Fruit fly (Drosophila melanogaster): ENCODE measurements around the gene CG7968.

DNA sequence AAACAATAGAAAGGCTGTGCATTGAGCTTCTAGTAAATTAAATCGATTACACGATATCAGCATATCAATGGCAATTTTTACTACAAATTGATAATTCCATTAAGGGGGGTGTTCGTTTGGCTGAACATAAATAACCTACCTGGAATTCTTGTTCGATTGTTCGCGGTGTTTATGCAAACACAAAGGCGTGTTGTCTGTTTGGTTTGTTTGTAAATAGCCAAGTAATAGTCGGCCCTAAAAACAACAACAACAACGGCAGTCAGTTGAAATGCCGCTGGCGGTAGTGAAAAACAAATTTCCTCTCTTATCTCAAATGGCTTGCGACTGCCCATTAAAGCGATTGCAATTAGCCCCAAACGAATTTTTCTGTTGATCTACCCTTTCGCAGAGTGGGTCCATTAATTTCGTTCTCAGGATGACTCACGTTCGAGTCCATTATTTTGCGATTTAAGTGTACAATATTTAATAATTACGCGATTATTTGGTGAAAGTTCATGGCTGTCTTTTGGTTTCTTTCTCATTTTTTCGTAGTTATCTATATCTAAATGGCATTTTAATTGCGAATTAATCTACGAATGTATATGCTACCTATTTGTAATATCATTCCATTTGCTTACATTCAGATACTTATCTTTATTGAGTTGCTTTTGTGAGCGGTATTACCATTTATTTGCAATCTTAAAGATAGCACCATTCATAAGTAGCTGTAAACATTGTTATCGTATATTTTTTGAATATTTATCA is 10.4 kb upstream of the CG7968 start:
- peak; percentile 84 for TF ChIP-seq kay (GFP tag; ENCODE audit: borderline replicate concordance)
- peak; percentile 4 for TF ChIP-seq Crg-1 (GFP tag; optimal IDR thresholded peaks at IDR 0.05)
- peak; percentile 43 for TF ChIP-seq Clk (GFP tag; optimal IDR thresholded peaks at IDR 0.05)

Data from whole organism, adult.